Fruit fly (Drosophila melanogaster) whole organism, adult: ENCODE data around the gene pps.

Experiments
- CG11617 ChIP-seq: fragments of 200-800 bp; sonication (Bioruptor generic); optimal IDR thresholded peaks from 2 replicates; lab custom pipeline; 2017; ENCODE audit warnings: mild to moderate bottlenecking, missing biosample characterization, missing genetic modification reagents, missing genetic modification characterization
- CG12768 ChIP-seq: fragments of 200-800 bp; sonication (Bioruptor generic); optimal IDR thresholded peaks from 2 replicates; lab custom pipeline; 2017; ENCODE audit warnings: missing biosample characterization, missing genetic modification characterization, mild to moderate bottlenecking, moderate library complexity, missing genetic modification reagents
- CG14711 ChIP-seq: fragments of 200-800 bp; sonication (Bioruptor generic); optimal IDR thresholded peaks from 2 replicates; lab custom pipeline; 2018; ENCODE audit warnings: missing biosample characterization, mild to moderate bottlenecking, missing genetic modification characterization, moderate library complexity
- CG1620 ChIP-seq: fragments of 200-800 bp; sonication (Bioruptor generic); optimal IDR thresholded peaks from 2 replicates; lab custom pipeline; 2016; ENCODE audit warnings: missing biosample characterization, missing genetic modification characterization
- CG33017 ChIP-seq: fragments of 200-800 bp; sonication (Bioruptor generic); optimal IDR thresholded peaks from 2 replicates; lab custom pipeline; 2018; ENCODE audit warnings: missing biosample characterization, mild to moderate bottlenecking, missing genetic modification characterization, moderate library complexity
- CG5204 ChIP-seq: fragments of 200-800 bp; sonication (Bioruptor generic); optimal IDR thresholded peaks from 2 replicates; lab custom pipeline; 2016; ENCODE audit warnings: missing biosample characterization, missing genetic modification characterization
- CG7045 ChIP-seq: fragments of 200-800 bp; sonication (Bioruptor generic); optimal IDR thresholded peaks from 2 replicates; lab custom pipeline; 2017; ENCODE audit warnings: missing biosample characterization, mild to moderate bottlenecking, missing genetic modification characterization
- CG7101 ChIP-seq: fragments of 200-800 bp; sonication (Bioruptor generic); optimal IDR thresholded peaks from 2 replicates; lab custom pipeline; 2018; ENCODE audit warnings: missing biosample characterization, mild to moderate bottlenecking, missing genetic modification characterization, moderate library complexity
- Clk ChIP-seq: fragments of 200-800 bp; sonication (Bioruptor generic); optimal IDR thresholded peaks from 2 replicates; lab custom pipeline; 2017; ENCODE audit warnings: missing biosample characterization, missing genetic modification characterization
- Crg-1 ChIP-seq: fragments of 200-800 bp; sonication (Bioruptor generic); optimal IDR thresholded peaks from 2 replicates; lab custom pipeline; 2016; ENCODE audit warnings: missing biosample characterization, missing genetic modification characterization
- Hr96 ChIP-seq: fragments of 200-800 bp; sonication (Bioruptor generic); optimal IDR thresholded peaks from 2 replicates; lab custom pipeline; 2016; ENCODE audit warnings: missing biosample characterization, missing genetic modification characterization
- Mnt ChIP-seq: fragments of 200-800 bp; sonication (Bioruptor generic); optimal IDR thresholded peaks from 2 replicates; lab custom pipeline; 2016; ENCODE audit warnings: missing biosample characterization, mild to moderate bottlenecking, missing genetic modification characterization
- bab1 ChIP-seq: fragments of 200-800 bp; sonication (Bioruptor generic); optimal IDR thresholded peaks from 3 replicates; lab custom pipeline; 2019; ENCODE audit warnings: missing biosample characterization, mild to moderate bottlenecking, missing genetic modification characterization, moderate library complexity
- cic ChIP-seq: fragments of 200-800 bp; sonication (Bioruptor generic); optimal IDR thresholded peaks from 2 replicates; lab custom pipeline; 2017; ENCODE audit warnings: missing biosample characterization, mild to moderate bottlenecking, missing genetic modification characterization, moderate library complexity
- cnc ChIP-seq, 2 experiments: fragments of >200 bp; optimal IDR thresholded peaks; 2 replicates each; lab custom pipeline; 2017
- kay ChIP-seq: fragments of 200-800 bp; sonication (Bioruptor generic); peaks from one replicate; lab custom pipeline; 2016; ENCODE audit warnings: missing biosample characterization, missing genetic modification characterization, borderline replicate concordance
- ovo ChIP-seq: fragments of 200-800 bp; sonication (Bioruptor generic); optimal IDR thresholded peaks from 2 replicates; lab custom pipeline; 2016; ENCODE audit warnings: missing biosample characterization, missing genetic modification characterization
- pad ChIP-seq: fragments of 200-800 bp; sonication (Bioruptor generic); optimal IDR thresholded peaks from 3 replicates; lab custom pipeline; 2017; ENCODE audit warnings: missing biosample characterization, missing genetic modification characterization, mild to moderate bottlenecking, moderate library complexity, missing genetic modification reagents
- tj ChIP-seq: fragments of 200-800 bp; sonication (Bioruptor generic); optimal IDR thresholded peaks from 3 replicates; lab custom pipeline; 2017; ENCODE audit warnings: missing biosample characterization, mild to moderate bottlenecking, missing genetic modification characterization, moderate library complexity
- toe ChIP-seq: fragments of 200-800 bp; sonication (Bioruptor generic); optimal IDR thresholded peaks from 2 replicates; lab custom pipeline; 2016; ENCODE audit warnings: missing biosample characterization, missing genetic modification characterization

pps gene

dm6 chr3R:12439039-12439400, 25.4 kb downstream of the pps start, which contains the start of the genes CG17207 and CG46427:
Gene CG17207, minus strand, starts transcription at chr3R:12439139.
Gene CG46427, minus strand, starts transcription at chr3R:12439139.
- no peak for TF ChIP-seq CG7101
- TF ChIP-seq CG33017 (tag; lab: Kevin White, UChicago): no peak
- no peak for TF ChIP-seq CG1620 (GFP tag; lab: Kevin White, UChicago)
- TF ChIP-seq pad (GFP tag; lab: Kevin White, UChicago): no peak
- no peak for TF ChIP-seq bab1 (GFP tag; lab: Kevin White, UChicago)
- TF ChIP-seq CG14711 (tag; lab: Kevin White, UChicago): no peak
- TF ChIP-seq Clk: no peak
- no peak for TF ChIP-seq CG7045
- TF ChIP-seq tj (GFP tag; lab: Kevin White, UChicago): no peak
- no peak for TF ChIP-seq kay (GFP tag; lab: Kevin White, UChicago)
- TF ChIP-seq Hr96 (GFP tag; lab: Kevin White, UChicago): no peak

- TF ChIP-seq toe: no peak
- no peak for TF ChIP-seq CG5204
- no peak for TF ChIP-seq CG12768
- no peak for TF ChIP-seq CG7045
- TF ChIP-seq kay (GFP tag; lab: Kevin White, UChicago): no peak
- TF ChIP-seq tj (GFP tag; lab: Kevin White, UChicago): no peak
- peak; percentile 9 for TF ChIP-seq CG11617 (GFP tag; lab: Kevin White, UChicago)
- TF ChIP-seq CG1620 (GFP tag; lab: Kevin White, UChicago): no peak
- TF ChIP-seq Mnt (GFP tag; lab: Kevin White, UChicago): peak; percentile 36
- peak; percentile 20 for TF ChIP-seq CG7101
- TF ChIP-seq cic: no peak
- no peak for TF ChIP-seq ovo (GFP tag; lab: Kevin White, UChicago)
- TF ChIP-seq Hr96 (GFP tag; lab: Kevin White, UChicago): no peak
- TF ChIP-seq CG14711 (tag; lab: Kevin White, UChicago): peak; percentile 18
- peak; percentile 23 for TF ChIP-seq bab1 (GFP tag; lab: Kevin White, UChicago)
- no peak for TF ChIP-seq Clk
- TF ChIP-seq cnc (optimal IDR thresholded peaks at IDR 0.05; lab: Kevin White, UChicago): no peak
- TF ChIP-seq Crg-1 (GFP tag; lab: Kevin White, UChicago): peak; percentile 47
- peak; percentile 6 for TF ChIP-seq CG33017 (tag; lab: Kevin White, UChicago)
- no peak for TF ChIP-seq pad (GFP tag; lab: Kevin White, UChicago)
These were observed 25.9 kb downstream of the pps start, which contains the start of gene Desat1 for dm6 chr3R:12439401-12440143. Gene Desat1, plus strand, starts transcription at chr3R:12439600.

DNA sequence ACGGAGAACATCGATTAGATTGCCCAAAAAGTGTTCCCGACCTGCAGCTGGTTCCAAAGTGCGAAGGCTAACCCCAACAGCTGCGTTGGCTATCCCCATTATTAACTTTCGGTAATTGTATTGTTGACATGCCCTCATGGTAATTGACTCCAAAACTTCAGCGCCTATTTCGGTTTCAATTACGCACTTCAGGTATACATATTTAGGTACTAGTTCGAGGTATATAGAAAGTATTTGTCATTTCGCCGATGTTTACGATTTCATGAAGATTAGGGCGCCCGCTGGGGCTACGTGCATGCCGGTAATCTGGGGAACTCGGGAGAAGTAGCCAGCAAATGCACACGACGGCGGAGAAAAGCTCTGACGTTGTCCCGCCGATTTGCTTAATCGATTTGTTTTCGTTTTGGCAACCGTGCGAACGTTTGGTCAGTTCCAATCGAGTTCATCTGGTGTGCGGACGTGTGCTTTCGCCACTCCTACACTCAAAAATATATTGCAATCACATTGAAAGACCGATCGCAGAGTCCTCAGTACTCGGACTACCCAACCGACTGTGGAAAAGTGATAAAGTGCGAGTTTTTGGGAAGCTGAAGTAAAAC, 27.5 kb downstream of the pps start:
- TF ChIP-seq tj (GFP tag; lab: Kevin White, UChicago) (peak; percentile 37), CG5204 (no peak), kay (GFP tag; lab: Kevin White, UChicago) (peak; percentile 53), Clk (no peak), CG7101 (peak; percentile 45), cic (peak; percentile 58), toe (no peak), CG11617 (GFP tag; lab: Kevin White, UChicago) (no peak), Crg-1 (GFP tag; lab: Kevin White, UChicago) (no peak), CG33017 (tag; lab: Kevin White, UChicago) (peak; percentile 38), CG12768 (peak; percentile 79), cnc (optimal IDR thresholded peaks at IDR 0.05; lab: Kevin White, UChicago) (no peak), Mnt (GFP tag; lab: Kevin White, UChicago) (peak; percentile 64), Hr96 (GFP tag; lab: Kevin White, UChicago) (no peak), ovo (GFP tag; lab: Kevin White, UChicago) (no peak), CG1620 (GFP tag; lab: Kevin White, UChicago) (no peak), CG7045 (no peak), CG14711 (tag; lab: Kevin White, UChicago) (no peak), bab1 (GFP tag; lab: Kevin White, UChicago) (peak; percentile 29), pad (GFP tag; lab: Kevin White, UChicago) (peak; percentile 6)

DNA sequence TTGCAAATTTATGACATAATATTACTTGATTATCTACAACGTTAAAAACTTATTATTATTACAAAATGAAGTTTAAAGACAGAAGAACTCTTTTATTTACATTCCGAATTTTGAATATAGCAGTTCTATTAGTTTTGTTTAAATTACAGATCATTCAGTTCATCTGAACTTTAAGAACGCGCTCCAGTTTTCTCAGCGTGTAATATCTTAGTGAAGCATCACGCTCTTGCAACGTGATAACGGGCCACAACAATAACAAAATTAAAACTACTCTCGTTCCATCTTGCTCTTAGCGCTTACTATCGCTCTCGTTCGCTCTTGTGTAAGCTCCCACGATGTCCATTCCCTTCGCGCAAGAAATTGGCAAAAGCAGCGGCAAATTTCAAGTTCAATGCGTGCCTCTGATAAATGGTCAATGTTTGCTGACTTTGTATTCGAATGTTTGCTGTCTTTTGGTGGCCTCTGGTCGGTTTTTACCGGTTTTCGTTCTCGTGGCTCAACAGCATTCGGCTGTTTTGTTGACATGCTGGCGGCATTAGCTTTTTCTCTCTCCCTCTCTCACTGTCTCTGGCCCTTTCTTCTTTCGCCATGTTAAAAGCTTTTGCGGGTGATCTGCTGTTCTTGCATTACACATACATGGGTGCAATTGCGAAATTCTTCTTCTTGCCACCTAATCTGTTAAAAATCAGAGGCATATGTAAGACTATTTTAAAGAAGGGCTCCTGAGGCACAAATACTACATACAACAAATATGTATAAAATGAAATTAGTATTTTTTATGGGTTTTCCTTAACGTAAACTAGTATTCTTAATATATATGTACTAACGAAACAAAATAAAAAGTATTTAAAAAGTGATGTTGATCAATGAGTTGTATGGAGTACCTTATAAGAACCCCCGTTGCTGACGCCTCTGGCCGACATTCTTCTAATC, 29.2 kb downstream of the pps start:
- TF ChIP-seq toe (peak; percentile 37), CG14711 (tag; lab: Kevin White, UChicago) (peak; percentile 81), CG33017 (tag; lab: Kevin White, UChicago) (peak; percentile 82), pad (GFP tag; lab: Kevin White, UChicago) (peak; percentile 51), kay (GFP tag; lab: Kevin White, UChicago) (peak; percentile 77), CG5204 (no peak), Hr96 (GFP tag; lab: Kevin White, UChicago) (peak; percentile 65), Clk (no peak), ovo (GFP tag; lab: Kevin White, UChicago) (peak; percentile 59), cic (no peak), Crg-1 (GFP tag; lab: Kevin White, UChicago) (no peak), bab1 (GFP tag; lab: Kevin White, UChicago) (peak; percentile 85), cnc (optimal IDR thresholded peaks at IDR 0.05; lab: Kevin White, UChicago) (no peak), CG1620 (GFP tag; lab: Kevin White, UChicago) (peak; percentile 48), CG12768 (no peak), CG11617 (GFP tag; lab: Kevin White, UChicago) (peak; percentile 71), CG7101 (peak; percentile 85), CG7045 (peak; percentile 78), Mnt (GFP tag; lab: Kevin White, UChicago) (peak; percentile 47), tj (GFP tag; lab: Kevin White, UChicago) (peak; percentile 83)
